Fruit fly (Drosophila melanogaster) whole organism, embryonic: ENCODE results near the gene ttm50.

ENCODE experiments used
- BtbVII ChIP-seq: fragments of 200-800 bp; sonication (Bioruptor generic); optimal IDR thresholded peaks from 3 replicates; lab custom pipeline; 2017; ENCODE audit warnings: missing biosample characterization, mild to moderate bottlenecking, missing genetic modification characterization
- CG10267 ChIP-seq: fragments of 200-800 bp; sonication (Bioruptor generic); optimal IDR thresholded peaks from 2 replicates; lab custom pipeline; 2018; ENCODE audit warnings: missing biosample characterization, mild to moderate bottlenecking, missing genetic modification characterization, moderate library complexity
- CG11504 ChIP-seq: fragments of 200-800 bp; sonication (Bioruptor generic); optimal IDR thresholded peaks from 3 replicates; lab custom pipeline; 2019; ENCODE audit warnings: missing biosample characterization, mild to moderate bottlenecking, missing genetic modification characterization, moderate library complexity
- CG14667 ChIP-seq: fragments of 200-800 bp; sonication (Bioruptor generic); IDR thresholded peaks from 2 replicates; pipeline ENCODE4 v1.3.6; 2022; ENCODE audit warnings: missing biosample characterization, missing genetic modification characterization
- CG14965 ChIP-seq: fragments of 200-800 bp; sonication (Bioruptor generic); optimal IDR thresholded peaks from 2 replicates; lab custom pipeline; 2016; ENCODE audit warnings: missing biosample characterization, missing genetic modification characterization, borderline replicate concordance
- CG15601 ChIP-seq: fragments of 200-800 bp; sonication (Bioruptor generic); optimal IDR thresholded peaks from 3 replicates; lab custom pipeline; 2019; ENCODE audit warnings: missing biosample characterization, mild to moderate bottlenecking, missing genetic modification characterization, moderate library complexity
- CG17359 ChIP-seq: fragments of 200-800 bp; sonication (Bioruptor generic); optimal IDR thresholded peaks from 3 replicates; lab custom pipeline; 2018; ENCODE audit warnings: missing biosample characterization, mild to moderate bottlenecking, missing genetic modification characterization, moderate library complexity
- CG17385 ChIP-seq: fragments of 200-800 bp; sonication (Bioruptor generic); optimal IDR thresholded peaks from 3 replicates; lab custom pipeline; 2018; ENCODE audit warnings: missing biosample characterization, mild to moderate bottlenecking, missing genetic modification characterization
- CG18619 ChIP-seq: fragments of 200-800 bp; sonication (Bioruptor generic); optimal IDR thresholded peaks from 3 replicates; lab custom pipeline; 2017; ENCODE audit warnings: missing biosample characterization, mild to moderate bottlenecking, missing genetic modification characterization
- CG4854 ChIP-seq: fragments of 200-800 bp; sonication (Bioruptor generic); optimal IDR thresholded peaks from 2 replicates; lab custom pipeline; 2016; ENCODE audit warnings: missing biosample characterization, missing genetic modification characterization, inconsistent platforms
- CG7786 ChIP-seq: fragments of 200-800 bp; sonication (Bioruptor generic); optimal IDR thresholded peaks from 2 replicates; lab custom pipeline; 2016; ENCODE audit warnings: missing biosample characterization, missing genetic modification characterization
- CG9215 ChIP-seq: fragments of 200-800 bp; sonication (Bioruptor generic); IDR thresholded peaks from 2 replicates; pipeline ENCODE4 v1.3.6; 2022; ENCODE audit warnings: missing biosample characterization, missing genetic modification characterization
- CoRest ChIP-seq: fragments of 200-800 bp; sonication (Bioruptor generic); optimal IDR thresholded peaks from 3 replicates; lab custom pipeline; 2018; ENCODE audit warnings: missing biosample characterization, mild to moderate bottlenecking, missing genetic modification characterization, moderate library complexity
- CrebB ChIP-seq: fragments of 200-800 bp; sonication (Bioruptor generic); optimal IDR thresholded peaks from 3 replicates; lab custom pipeline; 2018; ENCODE audit warnings: missing biosample characterization, mild to moderate bottlenecking, missing genetic modification characterization
- Gug ChIP-seq: fragments of 200-800 bp; sonication (Bioruptor generic); IDR thresholded peaks from 4 replicates; pipeline ENCODE4 v1.3.6; 2022; ENCODE audit warnings: missing biosample characterization, missing genetic modification characterization
- H15 ChIP-seq: fragments of 200-800 bp; sonication (Bioruptor generic); IDR thresholded peaks from 3 replicates; pipeline ENCODE4 v1.3.6; 2022; ENCODE audit warnings: missing biosample characterization, missing genetic modification characterization
- HLH3B ChIP-seq: fragments of 200-800 bp; sonication (Bioruptor generic); IDR thresholded peaks from 2 replicates; pipeline ENCODE4 v1.3.6; 2022; ENCODE audit warnings: missing biosample characterization, missing genetic modification characterization
- HLHmδ ChIP-seq: fragments of 200-800 bp; sonication (Bioruptor generic); optimal IDR thresholded peaks from 2 replicates; lab custom pipeline; 2018; ENCODE audit warnings: missing biosample characterization, mild to moderate bottlenecking, missing genetic modification characterization, moderate library complexity
- HmgZ ChIP-seq: fragments of 200-800 bp; sonication (Bioruptor generic); optimal IDR thresholded peaks from 2 replicates; lab custom pipeline; 2018; ENCODE audit warnings: missing biosample characterization, mild to moderate bottlenecking, missing genetic modification characterization
- Hr39 ChIP-seq: fragments of >200 bp; optimal IDR thresholded peaks from 2 replicates; lab custom pipeline; 2017
- Hr78 ChIP-seq, 2 experiments: fragments of 200-800 bp in 1 of 2; fragments of >200 bp in 1 of 2; sonication (Bioruptor generic) in 1 of 2; optimal IDR thresholded peaks; 2 replicates each; lab custom pipeline; 2017 to 2019; ENCODE audit warnings: missing biosample characterization in 2 of 2, missing genetic modification characterization in 2 of 2, mild to moderate bottlenecking in 1 of 2, moderate library complexity in 1 of 2
- Meics ChIP-seq: fragments of 200-800 bp; sonication (Bioruptor generic); optimal IDR thresholded peaks from 2 replicates; lab custom pipeline; 2017; ENCODE audit warnings: missing biosample characterization, mild to moderate bottlenecking, missing genetic modification characterization
- Opbp ChIP-seq: fragments of 200-800 bp; sonication (Bioruptor generic); IDR thresholded peaks from 3 replicates; pipeline ENCODE4 v1.3.6; 2022; ENCODE audit warnings: missing biosample characterization, missing genetic modification characterization; ENCODE audit not compliant: partially characterized antibody
- Scr ChIP-seq: fragments of 200-800 bp; sonication (Bioruptor generic); IDR thresholded peaks from 2 replicates; pipeline ENCODE4 v1.3.6; 2022; ENCODE audit warnings: missing biosample characterization, missing genetic modification characterization; ENCODE audit not compliant: partially characterized antibody
- Ssrp ChIP-seq: fragments of 200-800 bp; sonication (Bioruptor generic); optimal IDR thresholded peaks from 2 replicates; lab custom pipeline; 2018; ENCODE audit warnings: missing biosample characterization, mild to moderate bottlenecking, missing genetic modification characterization, moderate library complexity
- Xbp1 ChIP-seq: fragments of 200-800 bp; sonication (Bioruptor generic); optimal IDR thresholded peaks from 3 replicates; lab custom pipeline; 2016; ENCODE audit warnings: missing biosample characterization, mild to moderate bottlenecking, missing genetic modification characterization
- Xrp1 ChIP-seq: fragments of 200-800 bp; sonication (Bioruptor generic); IDR thresholded peaks from 2 replicates; pipeline ENCODE4 v1.3.6; 2022; ENCODE audit warnings: missing biosample characterization, missing genetic modification characterization
- ac ChIP-seq: fragments of 200-800 bp; sonication (Bioruptor generic); optimal IDR thresholded peaks from 3 replicates; lab custom pipeline; 2017; ENCODE audit warnings: missing biosample characterization, mild to moderate bottlenecking, missing genetic modification characterization
- az2 ChIP-seq: fragments of 200-800 bp; sonication (Bioruptor generic); optimal IDR thresholded peaks from 3 replicates; lab custom pipeline; 2016; ENCODE audit warnings: missing biosample characterization, missing genetic modification characterization
- bsh ChIP-seq, 2 experiments: fragments of 200-800 bp; sonication (Bioruptor generic); optimal IDR thresholded peaks; 2 replicates each; lab custom pipeline; 2017 to 2018; ENCODE audit warnings: mild to moderate bottlenecking in 2 of 2, missing biosample characterization in 2 of 2, missing genetic modification characterization in 2 of 2, moderate library complexity in 1 of 2
- cato ChIP-seq: fragments of 200-800 bp; sonication (Bioruptor generic); optimal IDR thresholded peaks from 2 replicates; lab custom pipeline; 2016; ENCODE audit warnings: missing biosample characterization, missing genetic modification characterization, borderline replicate concordance
- caup ChIP-seq: fragments of 200-800 bp; sonication (Bioruptor generic); optimal IDR thresholded peaks from 3 replicates; lab custom pipeline; 2017; ENCODE audit warnings: missing biosample characterization, mild to moderate bottlenecking, missing genetic modification characterization, moderate library complexity; ENCODE audit not compliant: severe bottlenecking
- chif ChIP-seq, 2 experiments: fragments of 200-800 bp; sonication (Bioruptor generic); optimal IDR thresholded peaks; 3 replicates each; lab custom pipeline; 2016; ENCODE audit warnings: missing biosample characterization in 2 of 2, missing genetic modification characterization in 2 of 2
- chinmo ChIP-seq: fragments of 200-800 bp; sonication (Bioruptor generic); IDR thresholded peaks from 4 replicates; pipeline ENCODE4 v1.3.6; 2022; ENCODE audit warnings: missing biosample characterization, missing genetic modification characterization; ENCODE audit not compliant: partially characterized antibody
- dati ChIP-seq: fragments of 200-800 bp; sonication (Bioruptor generic); IDR thresholded peaks from 2 replicates; pipeline ENCODE4 v1.3.6; 2022; ENCODE audit warnings: missing biosample characterization, missing genetic modification characterization
- eyg ChIP-seq: fragments of 200-800 bp; sonication (Bioruptor generic); optimal IDR thresholded peaks from 3 replicates; lab custom pipeline; 2016; ENCODE audit warnings: missing biosample characterization, missing genetic modification characterization
- fd64A ChIP-seq: fragments of 200-800 bp; sonication (Bioruptor generic); optimal IDR thresholded peaks from 3 replicates; lab custom pipeline; 2018; ENCODE audit warnings: missing biosample characterization, mild to moderate bottlenecking, missing genetic modification characterization
- gsb-n ChIP-seq: fragments of 200-800 bp; sonication (Bioruptor generic); optimal IDR thresholded peaks from 3 replicates; lab custom pipeline; 2018; ENCODE audit warnings: missing biosample characterization, mild to moderate bottlenecking, missing genetic modification characterization
- nerfin-1 ChIP-seq: fragments of 200-800 bp; sonication (Bioruptor generic); optimal IDR thresholded peaks from 3 replicates; lab custom pipeline; 2019; ENCODE audit warnings: missing biosample characterization, mild to moderate bottlenecking, missing genetic modification characterization, moderate library complexity
- pros ChIP-seq: fragments of 200-800 bp; sonication (Bioruptor generic); optimal IDR thresholded peaks from 3 replicates; lab custom pipeline; 2019; ENCODE audit warnings: missing biosample characterization, mild to moderate bottlenecking, missing genetic modification characterization, moderate library complexity
- pum ChIP-seq: fragments of 200-800 bp; sonication (Bioruptor generic); optimal IDR thresholded peaks from 2 replicates; lab custom pipeline; 2016; ENCODE audit warnings: missing biosample characterization, missing genetic modification characterization
- sim ChIP-seq: fragments of 200-800 bp; sonication (Bioruptor generic); IDR thresholded peaks from 2 replicates; pipeline ENCODE4 v1.3.6; 2022; ENCODE audit warnings: missing biosample characterization, missing genetic modification characterization
- sna ChIP-seq: fragments of 200-800 bp; sonication (Bioruptor generic); IDR thresholded peaks from 2 replicates; pipeline ENCODE4 v1.3.6; 2022; ENCODE audit warnings: missing biosample characterization, missing genetic modification characterization; ENCODE audit not compliant: partially characterized antibody
- stwl ChIP-seq: fragments of 200-800 bp; sonication (Bioruptor generic); optimal IDR thresholded peaks from 3 replicates; lab custom pipeline; 2018; ENCODE audit warnings: missing biosample characterization, mild to moderate bottlenecking, missing genetic modification characterization, moderate library complexity
- tll ChIP-seq, 2 experiments: fragments of 200-800 bp in 1 of 2; fragments of >200 bp in 1 of 2; sonication (Bioruptor generic) in 1 of 2; optimal IDR thresholded peaks; 2 replicates each; lab custom pipeline; 2017 to 2019; ENCODE audit warnings: missing biosample characterization in 2 of 2, missing genetic modification characterization in 2 of 2, mild to moderate bottlenecking in 1 of 2, moderate library complexity in 1 of 2
- toy ChIP-seq: fragments of 200-800 bp; sonication (Bioruptor generic); IDR thresholded peaks from 2 replicates; pipeline ENCODE4 v1.3.6; 2022; ENCODE audit warnings: missing biosample characterization, missing genetic modification characterization
- tx ChIP-seq: fragments of 200-800 bp; sonication (Bioruptor generic); optimal IDR thresholded peaks from 2 replicates; lab custom pipeline; 2016; ENCODE audit warnings: missing biosample characterization, missing genetic modification characterization
- vfl ChIP-seq: fragments of 200-800 bp; sonication (Bioruptor generic); optimal IDR thresholded peaks from 2 replicates; lab custom pipeline; 2016; ENCODE audit warnings: missing biosample characterization, missing genetic modification characterization

ttm50 gene

DNA sequence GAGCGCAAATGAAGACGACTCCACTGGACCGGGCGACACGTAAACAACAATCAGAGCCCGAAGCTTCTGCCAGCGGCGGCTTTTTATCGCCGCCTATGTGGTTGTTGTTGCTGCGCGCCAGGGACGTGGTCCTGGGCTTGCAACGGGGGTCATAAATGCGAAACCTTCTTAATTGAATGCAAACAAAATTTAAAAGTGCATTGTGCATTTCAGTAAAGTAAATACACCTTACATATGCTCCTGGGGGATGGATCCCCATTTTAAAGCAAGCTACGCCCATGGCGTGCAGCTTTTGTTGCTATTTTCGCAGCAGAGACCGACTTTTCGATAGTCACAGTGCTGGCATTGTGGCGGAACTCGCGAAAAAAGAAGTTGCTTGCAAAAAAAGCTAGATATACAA is 28.3 kb downstream of the ttm50 start, which contains the start of gene Ugalt (continued):
- TF ChIP-seq Xbp1 (GFP tag; lab: Kevin White, UChicago) (peak; percentile 100), Xrp1 (GFP tag; lab: Robert Waterston, UW) (peak; percentile 100), HLH3B (GFP tag; lab: Robert Waterston, UW) (peak; percentile 100), CG11504 (tag; lab: Kevin White, UChicago) (peak; percentile 99), CG15601 (tag; lab: Kevin White, UChicago) (peak; percentile 99), dati (GFP tag; lab: Robert Waterston, UW) (peak; percentile 100), Gug (GFP tag; lab: Robert Waterston, UW) (peak; percentile 100), pros (GFP tag; lab: Kevin White, UChicago) (peak; percentile 95), CG17359 (peak; percentile 100), HmgZ (peak; percentile 100), tx (peak; percentile 100), CG14667 (GFP tag; lab: Robert Waterston, UW) (peak; percentile 100), fd64A (GFP tag; lab: Kevin White, UChicago) (peak; percentile 100), sna (GFP tag; lab: Robert Waterston, UW) (no peak), cato (GFP tag; lab: Kevin White, UChicago) (peak; percentile 100), nerfin-1 (peak; percentile 100), stwl (tag; lab: Kevin White, UChicago) (peak; percentile 93), ac (GFP tag; lab: Kevin White, UChicago) (peak; percentile 99), gsb-n (tag; lab: Kevin White, UChicago) (peak; percentile 100), CG17385 (GFP tag; lab: Kevin White, UChicago) (peak; percentile 100), caup (GFP tag; lab: Kevin White, UChicago) (peak; percentile 100), bsh (GFP tag; optimal IDR thresholded peaks at IDR 0.05; lab: Kevin White, UChicago) (peak; percentile 100), Hr39 (lab: Kevin White, UChicago) (no peak), BtbVII (peak; percentile 100), sim (GFP tag; lab: Robert Waterston, UW) (peak; percentile 100), az2 (peak; percentile 100), Ssrp (peak; percentile 100), CG7786 (GFP tag; lab: Kevin White, UChicago) (peak; percentile 100), chif (GFP tag; optimal IDR thresholded peaks at IDR 0.05; lab: Kevin White, UChicago) (peak; percentile 100), CrebB (tag; lab: Kevin White, UChicago) (peak; percentile 100), HLHmδ (GFP tag; lab: Kevin White, UChicago) (peak; percentile 98), CG18619 (GFP tag; lab: Kevin White, UChicago) (peak; percentile 100), Scr (GFP tag; lab: Robert Waterston, UW) (0 out of 2 replicates have a peak, but pooled peaks have one; percentile 12), CG9215 (GFP tag; lab: Robert Waterston, UW) (peak; percentile 100), CG14965 (GFP tag; lab: Kevin White, UChicago) (peak; percentile 96), toy (GFP tag; lab: Robert Waterston, UW) (peak; percentile 100), CoRest (tag; lab: Kevin White, UChicago) (peak; percentile 100), CG10267 (tag; lab: Kevin White, UChicago) (peak; percentile 100), Meics (GFP tag; lab: Kevin White, UChicago) (peak; percentile 100), H15 (peak; percentile 100), chinmo (GFP tag; lab: Robert Waterston, UW) (peak; percentile 66; the same call in 1 of the 4 replicates), eyg (peak; percentile 100), tll (GFP tag; optimal IDR thresholded peaks at IDR 0.05; lab: Kevin White, UChicago) (peak in 1 of 2 experiments; percentile 95), pum (GFP tag; lab: Kevin White, UChicago) (peak; percentile 100), Opbp (GFP tag; lab: Robert Waterston, UW) (peak; percentile 51; the same call in 1 of the 3 replicates), Hr78 (GFP tag; optimal IDR thresholded peaks at IDR 0.05; lab: Kevin White, UChicago) (peak in 1 of 2 experiments; percentile 99), vfl (peak; percentile 100), CG4854 (GFP tag; lab: Kevin White, UChicago) (peak; percentile 100)
